Worm (Caenorhabditis elegans): Measurements from ENCODE around the gene copz-1.

DNA sequence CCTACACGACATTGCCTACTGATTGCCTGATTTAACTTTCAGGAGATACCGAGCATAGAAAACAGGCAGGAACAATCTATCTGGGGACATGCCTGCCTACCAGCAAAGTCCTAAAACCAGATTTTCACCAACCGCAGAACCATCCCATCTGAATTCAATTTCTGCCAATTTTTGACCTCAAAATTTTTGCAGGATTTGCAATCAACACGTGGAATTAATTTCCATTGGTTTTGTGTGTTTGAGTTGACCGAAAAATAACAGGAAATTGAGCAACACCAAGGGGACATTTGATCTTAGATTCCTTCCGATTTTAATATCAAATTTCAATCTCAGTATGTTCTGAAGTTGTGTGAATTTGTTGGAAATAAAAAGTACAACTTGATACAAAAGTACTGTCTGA, 26.3 kb downstream of the copz-1 start:
- no peak for TF ChIP-seq egl-5 (tag; optimal IDR thresholded peaks at IDR 0.05)
- TF ChIP-seq ama-1 (optimal IDR thresholded peaks at IDR 0.05): no peak
- TF ChIP-seq zag-1 (tag; optimal IDR thresholded peaks at IDR 0.05): no peak
- TF ChIP-seq nhr-28 (tag; optimal IDR thresholded peaks at IDR 0.05): no peak
- no peak for TF ChIP-seq ceh-16 (tag; optimal IDR thresholded peaks at IDR 0.05)
- no peak for TF ChIP-seq pqm-1 (tag; optimal IDR thresholded peaks at IDR 0.05)
- no peak for TF ChIP-seq nhr-77 (tag; optimal IDR thresholded peaks at IDR 0.05)
- TF ChIP-seq lin-39 (tag; optimal IDR thresholded peaks at IDR 0.05): no peak
